Worm (Caenorhabditis elegans) whole organism, L1 larva: ENCODE results near the gene F11A10.6.

Source experiments
- C16A3.4 ChIP-seq: fragments of 150-350 bp; optimal IDR thresholded peaks from 2 replicates; lab custom pipeline; 2014; ENCODE audit warnings: missing biosample characterization, missing genetic modification characterization
- aha-1 ChIP-seq: fragments of 150-350 bp; optimal IDR thresholded peaks from 2 replicates; lab custom pipeline; 2014; ENCODE audit warnings: missing biosample characterization, missing genetic modification characterization
- aly-2 ChIP-seq: fragments of 150-350 bp; optimal IDR thresholded peaks from 2 replicates; lab custom pipeline; 2014; ENCODE audit warnings: missing biosample characterization, missing genetic modification characterization
- ama-1 ChIP-seq: fragments of 150-350 bp; optimal IDR thresholded peaks from 2 replicates; lab custom pipeline; 2014
- ceh-82 ChIP-seq, 3 experiments: fragments of 150-350 bp in 1 of 3; sonication (generic microtip) in 2 of 3; optimal IDR thresholded peaks; 2 replicates each; lab custom pipeline; 2014 to 2017; ENCODE audit warnings: missing biosample characterization in 3 of 3, missing genetic modification characterization in 3 of 3
- ceh-88 ChIP-seq: fragments of 200-800 bp; sonication (Bioruptor generic); IDR thresholded peaks from 2 replicates; pipeline ENCODE4 v1.3.6; 2022; ENCODE audit warnings: missing genetic modification characterization, missing compliant biosample characterization
- dsc-1 ChIP-seq: sonication (generic microtip); optimal IDR thresholded peaks from 2 replicates; lab custom pipeline; 2016; ENCODE audit warnings: mild to moderate bottlenecking, missing genetic modification characterization, missing compliant biosample characterization
- efl-1 ChIP-seq, 4 experiments: fragments of 150-350 bp; optimal IDR thresholded peaks in 3 of 4; peaks in 1 of 4; 1 replicate in 1 of 4; 2 replicates in 3 of 4; lab custom pipeline; 2014; ENCODE audit warnings: missing biosample characterization in 2 of 4, missing genetic modification characterization in 2 of 4, missing genetic modification reagents in 2 of 4
- egl-27 ChIP-seq, 2 experiments: fragments of 150-350 bp in 1 of 2; sonication (generic microtip); optimal IDR thresholded peaks; 3 replicates each; lab custom pipeline; 2017 to 2018; ENCODE audit warnings: missing biosample characterization in 2 of 2, missing genetic modification characterization in 2 of 2, missing genetic modification reagents in 2 of 2
- elt-3 ChIP-seq, 6 experiments: fragments of 150-350 bp in 1 of 6; sonication (generic microtip); optimal IDR thresholded peaks; 2 replicates each; lab custom pipeline; 2017 to 2018; ENCODE audit warnings: missing biosample characterization in 6 of 6, missing genetic modification characterization in 6 of 6, inconsistent platforms in 1 of 6
- ets-5 ChIP-seq: fragments of 200-800 bp; sonication (Bioruptor generic); IDR thresholded peaks from 2 replicates; pipeline ENCODE4 v1.3.6; 2022; ENCODE audit warnings: missing genetic modification characterization, missing compliant biosample characterization
- fkh-4 ChIP-seq: sonication (generic microtip); optimal IDR thresholded peaks from 2 replicates; lab custom pipeline; 2016; ENCODE audit warnings: missing compliant biosample characterization, missing genetic modification characterization, borderline replicate concordance
- fkh-8 ChIP-seq: sonication (generic microtip); optimal IDR thresholded peaks from 2 replicates; lab custom pipeline; 2016; ENCODE audit warnings: mild to moderate bottlenecking, missing genetic modification characterization, missing compliant biosample characterization
- fos-1 ChIP-seq: fragments of 150-350 bp; optimal IDR thresholded peaks from 2 replicates; lab custom pipeline; 2014; ENCODE audit warnings: missing biosample characterization, missing genetic modification characterization
- grh-1 ChIP-seq: fragments of 200-800 bp; sonication (Bioruptor generic); IDR thresholded peaks from 2 replicates; pipeline ENCODE4 v1.3.6; 2022; ENCODE audit warnings: missing genetic modification reagents, missing genetic modification characterization, missing compliant biosample characterization
- hlh-4 ChIP-seq: sonication (generic microtip); optimal IDR thresholded peaks from 2 replicates; lab custom pipeline; 2016; ENCODE audit warnings: mild to moderate bottlenecking, missing genetic modification characterization, missing compliant biosample characterization
- hpl-2 ChIP-seq: fragments of 150-350 bp; optimal IDR thresholded peaks from 2 replicates; lab custom pipeline; 2014; ENCODE audit warnings: missing biosample characterization, missing genetic modification reagents, missing genetic modification characterization
- lin-14 ChIP-seq: fragments of 200-800 bp; sonication (Bioruptor generic); optimal IDR thresholded peaks from 2 replicates; lab custom pipeline; 2018; ENCODE audit warnings: mild to moderate bottlenecking, missing genetic modification characterization, moderate library complexity, missing compliant biosample characterization
- mab-9 ChIP-seq: fragments of 200-800 bp; sonication (Bioruptor generic); IDR thresholded peaks from 2 replicates; pipeline ENCODE4 v1.3.6; 2022; ENCODE audit warnings: missing genetic modification reagents, missing genetic modification characterization, missing compliant biosample characterization
- mdl-1 ChIP-seq, 2 experiments: fragments of 150-350 bp; optimal IDR thresholded peaks; 2 replicates each; lab custom pipeline; 2014 to 2017; ENCODE audit warnings: missing biosample characterization in 2 of 2, missing genetic modification characterization in 2 of 2, inconsistent platforms in 1 of 2
- nhr-19 ChIP-seq: fragments of 200-800 bp; sonication (Bioruptor generic); conservative IDR thresholded peaks from 2 replicates; pipeline ENCODE4 v1.3.6; 2022; ENCODE audit warnings: missing genetic modification characterization, missing compliant biosample characterization
- nhr-20 ChIP-seq: sonication (generic microtip); optimal IDR thresholded peaks from 2 replicates; lab custom pipeline; 2016; ENCODE audit warnings: mild to moderate bottlenecking, missing genetic modification characterization, missing compliant biosample characterization
- nhr-28 ChIP-seq: fragments of 150-350 bp; optimal IDR thresholded peaks from 2 replicates; lab custom pipeline; 2014; ENCODE audit warnings: missing biosample characterization, missing genetic modification characterization
- pqm-1 ChIP-seq: sonication (generic microtip); optimal IDR thresholded peaks from 3 replicates; lab custom pipeline; 2017; ENCODE audit warnings: missing biosample characterization, missing genetic modification characterization
- rnt-1 ChIP-seq: sonication (generic microtip); optimal IDR thresholded peaks from 2 replicates; lab custom pipeline; 2016; ENCODE audit warnings: mild to moderate bottlenecking, missing genetic modification characterization, moderate library complexity, missing compliant biosample characterization
- sptf-1 ChIP-seq: fragments of 150-350 bp; optimal IDR thresholded peaks from 2 replicates; lab custom pipeline; 2014; ENCODE audit warnings: missing biosample characterization, missing genetic modification characterization
- unc-30 ChIP-seq: sonication (generic microtip); optimal IDR thresholded peaks from 2 replicates; lab custom pipeline; 2017; ENCODE audit warnings: missing biosample characterization, missing genetic modification characterization
- unc-98 ChIP-seq: fragments of 200-800 bp; sonication (Bioruptor generic); IDR thresholded peaks from 2 replicates; pipeline ENCODE4 v1.3.6; 2022; ENCODE audit warnings: missing genetic modification characterization, missing compliant biosample characterization
- zip-4 ChIP-seq: fragments of 200-800 bp; sonication (Bioruptor generic); optimal IDR thresholded peaks from 2 replicates; lab custom pipeline; 2018; ENCODE audit warnings: mild to moderate bottlenecking, missing genetic modification characterization, moderate library complexity, missing compliant biosample characterization
- ztf-11 ChIP-seq, 2 experiments: sonication (generic microtip); optimal IDR thresholded peaks; 2 replicates each; lab custom pipeline; 2016 to 2017; ENCODE audit warnings: missing genetic modification characterization in 2 of 2, missing biosample characterization in 1 of 2, missing compliant biosample characterization in 1 of 2

Gene F11A10.6

ce11 chrIV:12075497-12075896, 14.0 kb downstream of the F11A10.6 start, which contains the start of gene K08E4.7:
Gene K08E4.7, plus strand, starts transcription at chrIV:12075797.
- TF ChIP-seq C16A3.4 (tag; lab: Kevin White, UChicago), result no peak
- TF ChIP-seq dsc-1, result no peak

- TF ChIP-seq nhr-19 (GFP tag; lab: Robert Waterston, UW) (no peak), mab-9 (GFP tag; lab: Robert Waterston, UW) (no peak), unc-30 (tag; lab: Kevin White, UChicago) (no peak), ceh-88 (no peak), hpl-2 (GFP tag; lab: Kevin White, UChicago) (no peak), pqm-1 (tag; lab: Kevin White, UChicago) (no peak), ama-1 (no peak), aha-1 (tag; lab: Kevin White, UChicago) (no peak), fos-1 (no peak), zip-4 (GFP tag; lab: Kevin White, UChicago) (no peak)
- TF ChIP-seq, all 84 proteins: peak for 0
Observed at ce11 chrIV:12068590-12068989, 20.9 kb downstream of the F11A10.6 start, which contains the start of gene bath-37. Gene bath-37, plus strand, starts transcription at chrIV:12068890.

- TF ChIP-seq mdl-1 (tag; optimal IDR thresholded peaks at IDR 0.05; lab: Kevin White, UChicago), result no peak
Observed at ce11 chrIV:12061229-12061628, 28.2 kb downstream of the F11A10.6 start, which contains the start of gene K08E4.8. Gene K08E4.8, minus strand, starts transcription at chrIV:12061329.

ce11 chrIV:12057508-12057907, 31.9 kb downstream of the F11A10.6 start, which contains the start of gene K08E4.3:
Gene K08E4.3, plus strand, starts transcription at chrIV:12057742.
- TF ChIP-seq sptf-1 (tag; lab: Kevin White, UChicago) (no peak), lin-14 (GFP tag; lab: Kevin White, UChicago) (peak; percentile 26)

- TF ChIP-seq fkh-8 (tag; lab: Kevin White, UChicago), result no peak
- TF ChIP-seq mab-9 (GFP tag; lab: Robert Waterston, UW), result no peak
- TF ChIP-seq ztf-11 (tag; optimal IDR thresholded peaks at IDR 0.05; lab: Kevin White, UChicago), result no peak
- TF ChIP-seq pqm-1 (tag; lab: Kevin White, UChicago), result no peak
- TF ChIP-seq nhr-28, result no peak
- no peak for TF ChIP-seq rnt-1 (tag; lab: Kevin White, UChicago)
- no peak for TF ChIP-seq egl-27 (tag; optimal IDR thresholded peaks at IDR 0.05; lab: Kevin White, UChicago)
- no peak for TF ChIP-seq fos-1
- TF ChIP-seq ets-5, result no peak
- TF ChIP-seq efl-1 (optimal IDR thresholded peaks at IDR 0.05; lab: Kevin White, UChicago), result no peak
- TF ChIP-seq efl-1 (GFP tag; optimal IDR thresholded peaks at IDR 0.05 in 1 of 2; lab: Kevin White, UChicago), result no peak
- TF ChIP-seq hlh-4 (tag; lab: Kevin White, UChicago), result no peak
- no peak for TF ChIP-seq aly-2 (tag; lab: Kevin White, UChicago)
- no peak for TF ChIP-seq ceh-82 (tag; optimal IDR thresholded peaks at IDR 0.05; lab: Kevin White, UChicago)
- TF ChIP-seq unc-98 (GFP tag; lab: Robert Waterston, UW), result no peak
- TF ChIP-seq nhr-20 (tag; lab: Kevin White, UChicago), result no peak
Observed at ce11 chrIV:12056603-12057002, 32.8 kb downstream of the F11A10.6 start, which contains the start of gene K08E4.2. Gene K08E4.2, minus strand, starts transcription at chrIV:12056656.

DNA sequence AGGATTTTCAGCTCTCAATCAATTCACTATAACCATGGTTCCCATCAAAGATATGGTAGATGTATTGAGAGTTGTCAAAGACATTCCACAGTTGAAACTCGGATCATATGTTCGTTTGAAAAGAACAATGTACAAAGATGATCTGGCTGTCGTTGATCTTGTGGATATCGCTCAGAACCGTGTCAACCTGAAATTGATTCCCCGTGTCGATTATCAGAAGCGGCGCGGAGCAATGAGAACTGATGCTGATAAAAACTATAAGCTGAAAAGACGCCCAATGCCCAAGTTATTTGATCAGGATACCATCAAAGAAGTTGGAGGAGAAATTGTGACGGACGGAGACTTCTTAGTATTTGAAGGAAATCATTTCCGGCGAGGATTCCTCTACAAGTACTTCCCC, 37.0 kb downstream of the F11A10.6 start:
- TF ChIP-seq grh-1 (GFP tag; lab: Robert Waterston, UW) (no peak), efl-1 (optimal IDR thresholded peaks at IDR 0.05; lab: Kevin White, UChicago) (no peak), efl-1 (GFP tag; optimal IDR thresholded peaks at IDR 0.05 in 1 of 2; lab: Kevin White, UChicago) (no peak), fkh-4 (tag; lab: Kevin White, UChicago) (no peak), elt-3 (tag; optimal IDR thresholded peaks at IDR 0.05; lab: Kevin White, UChicago) (no peak)
